Worm (Caenorhabditis elegans): Measurements from ENCODE around the gene abu-9.

DNA sequence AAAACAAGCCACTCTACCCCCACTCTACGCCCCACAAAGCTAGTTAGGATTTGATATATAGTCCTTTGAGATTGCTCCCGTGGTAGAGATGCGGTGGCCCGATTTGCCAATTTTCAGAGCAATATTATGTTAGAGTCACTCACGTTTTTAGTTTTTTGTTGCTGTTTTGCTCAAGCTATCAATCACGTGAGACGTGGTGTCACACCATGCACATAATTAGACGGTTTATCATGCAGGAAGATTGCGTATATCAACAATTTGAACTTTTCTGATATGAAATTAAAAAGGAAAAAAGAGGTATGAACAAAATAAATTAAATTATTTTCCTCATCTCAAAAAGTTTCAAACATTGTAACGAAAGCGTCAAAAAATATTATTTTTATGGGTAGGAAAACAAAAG is 34.4 kb downstream of the abu-9 start:
- TF ChIP-seq pes-1 (GFP tag; IDR thresholded peaks at IDR 0.05) (no peak), ets-7 (tag; optimal IDR thresholded peaks at IDR 0.05) (no peak), aly-1 (tag; optimal IDR thresholded peaks at IDR 0.05) (no peak), sea-1 (GFP tag; conservative IDR thresholded peaks at IDR 0.05) (no peak), ceh-13 (GFP tag; optimal IDR thresholded peaks at IDR 0.05) (no peak)

All from whole organism, early embryonic.